Fruit fly (Drosophila melanogaster): ENCODE data around the gene Rh7.
A peak's percentile ranks its signal among the peaks of the same experiment; 100 is the strongest.

Gene Rh7

DNA sequence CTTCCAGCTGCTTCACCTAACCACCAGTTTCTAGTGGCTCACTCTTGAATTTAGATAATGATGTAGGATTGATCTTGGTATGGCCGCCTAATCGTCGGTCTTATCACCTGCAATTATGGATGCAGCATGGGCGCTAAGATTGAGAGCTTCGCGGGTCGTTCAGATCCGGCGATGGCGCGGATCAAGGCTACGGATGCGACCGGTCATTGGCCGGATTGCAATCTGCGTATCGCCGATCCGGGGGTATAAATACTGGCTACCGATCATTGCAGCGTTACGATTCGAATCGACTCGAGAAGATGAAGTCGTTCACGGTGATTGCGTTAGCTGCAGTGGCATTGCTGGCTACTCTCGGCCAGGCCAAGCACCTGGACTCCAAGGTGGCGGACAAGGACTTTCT, 46.2 kb downstream of the Rh7 start, which contains the start of gene Lsp2:
Lsp2 (plus strand) TSS at position 283 of the 400 bp plus-strand sequence.
- TF ChIP-seq Pdp1 (GFP tag; optimal IDR thresholded peaks at IDR 0.05) (no peak), CG10979 (tag; optimal IDR thresholded peaks at IDR 0.05) (no peak), Dek (tag; optimal IDR thresholded peaks at IDR 0.05) (no peak), inv (GFP tag; IDR thresholded peaks at IDR 0.05; ENCODE audit: partially characterized antibody) (no peak), trem (tag; optimal IDR thresholded peaks at IDR 0.05) (no peak), CG7357 (GFP tag; IDR thresholded peaks at IDR 0.05) (no peak), Lim3 (GFP tag; IDR thresholded peaks at IDR 0.05) (no peak), CG1602 (GFP tag; optimal IDR thresholded peaks at IDR 0.05) (no peak)

DNA sequence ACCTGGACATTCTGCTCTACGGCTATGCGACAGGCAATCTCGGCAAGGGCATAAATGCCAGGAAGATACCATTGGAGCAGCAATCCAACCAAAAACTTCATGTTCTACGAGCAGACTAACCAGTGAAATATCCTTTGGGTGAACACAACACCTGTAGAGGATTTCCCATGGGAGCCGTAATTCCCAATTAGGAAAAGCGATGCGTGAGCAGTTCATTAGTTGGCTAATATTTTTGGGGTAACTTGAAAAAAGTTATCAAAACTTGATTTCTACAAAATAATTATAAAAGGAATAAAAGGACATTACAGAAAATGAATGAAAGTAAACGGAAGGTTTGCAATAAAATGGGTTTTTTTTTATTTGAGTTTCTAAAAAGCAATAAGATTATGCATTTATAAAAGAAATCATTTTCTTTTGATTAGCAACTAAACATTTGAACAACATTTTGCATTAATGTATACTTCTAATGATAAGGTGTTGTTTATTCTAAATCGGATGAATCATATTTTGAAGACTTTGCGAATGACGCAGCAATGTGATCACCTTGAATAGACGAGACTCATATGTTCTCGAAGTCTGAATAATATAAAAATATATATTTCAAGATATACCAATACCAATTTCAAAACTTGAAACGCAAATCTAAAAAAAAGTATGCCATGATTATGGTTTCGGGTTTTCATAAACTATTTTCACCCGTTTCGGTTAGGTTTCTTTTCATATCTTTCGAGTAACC, 47.8 kb downstream of the Rh7 start, which contains the start of the genes Ir68b and CG34241:
Ir68b (minus strand) TSS at position 101 of the 736 bp plus-strand sequence.
CG34241 (plus strand) TSS at position 686 of the 736 bp plus-strand sequence.
- TF ChIP-seq MBD-R2 (GFP tag; IDR thresholded peaks at IDR 0.05), result no peak
- TF ChIP-seq nau (GFP tag; optimal IDR thresholded peaks at IDR 0.05), result no peak

DNA sequence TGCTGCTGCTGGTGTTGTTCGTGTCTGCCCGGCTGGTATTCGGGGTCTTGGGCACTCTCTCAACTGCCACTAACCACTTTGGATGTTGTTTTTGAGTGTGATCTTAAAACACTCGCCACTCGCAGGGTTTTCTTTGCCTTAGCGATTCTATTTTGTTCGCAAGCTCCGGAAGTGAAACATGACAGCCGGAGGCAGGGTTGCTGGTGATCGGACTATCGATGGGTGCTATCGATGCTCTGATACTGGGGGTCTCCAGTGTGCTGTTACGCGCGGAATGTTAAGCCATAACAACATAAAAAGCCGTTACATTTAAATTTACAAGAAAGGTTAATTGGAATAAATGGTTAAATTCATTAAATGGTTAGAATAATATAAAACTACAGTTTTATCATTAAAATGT, 50.3 kb downstream of the Rh7 start, which contains the start of gene yps:
yps (minus strand) TSS at position 176 of the 400 bp plus-strand sequence.
- peak; percentile 93 for TF ChIP-seq vfl (GFP tag; optimal IDR thresholded peaks at IDR 0.05)
- TF ChIP-seq CG8359 (GFP tag; optimal IDR thresholded peaks at IDR 0.05; ENCODE audit: borderline replicate concordance), result peak; percentile 83
- TF ChIP-seq Trl (optimal IDR thresholded peaks at IDR 0.05), result no peak
- peak; percentile 96 for TF ChIP-seq Trl (GFP tag; optimal IDR thresholded peaks at IDR 0.05)
- peak; percentile 88 for TF ChIP-seq btn (GFP tag; optimal IDR thresholded peaks at IDR 0.05)
- peak; percentile 97 for TF ChIP-seq CG12071 (GFP tag; optimal IDR thresholded peaks at IDR 0.05)
- TF ChIP-seq CG30020 (tag; optimal IDR thresholded peaks at IDR 0.05), result peak; percentile 68
- TF ChIP-seq CG11456 (GFP tag; IDR thresholded peaks at IDR 0.05), result peak; percentile 97
- peak; percentile 95 for TF ChIP-seq sob (GFP tag; IDR thresholded peaks at IDR 0.05)
- TF ChIP-seq CG18599 (GFP tag; optimal IDR thresholded peaks at IDR 0.05), result peak; percentile 96
- TF ChIP-seq mld (GFP tag; IDR thresholded peaks at IDR 0.05; ENCODE audit: partially characterized antibody), result 0 out of 3 replicates have a peak, but pooled peaks have one; percentile 27
- peak; percentile 95 for TF ChIP-seq onecut (GFP tag; IDR thresholded peaks at IDR 0.05)
- TF ChIP-seq CG4424 (GFP tag; optimal IDR thresholded peaks at IDR 0.05), result peak; percentile 92
- no peak for TF ChIP-seq yki (optimal IDR thresholded peaks at IDR 0.05)
- no peak for TF ChIP-seq Dip2 (GFP tag; IDR thresholded peaks at IDR 0.05)
- TF ChIP-seq Doc2 (GFP tag; IDR thresholded peaks at IDR 0.05), result no peak
- no peak for TF ChIP-seq prd (optimal IDR thresholded peaks at IDR 0.05)
- peak; percentile 72; the same call in 2 of the 3 replicates for TF ChIP-seq prd (GFP tag; IDR thresholded peaks at IDR 0.05)
- TF ChIP-seq Side (GFP tag; optimal IDR thresholded peaks at IDR 0.05), result peak; percentile 97
- TF ChIP-seq CG4282 (GFP tag; optimal IDR thresholded peaks at IDR 0.05), result peak; percentile 90
- TF ChIP-seq Max (GFP tag; optimal IDR thresholded peaks at IDR 0.05), result peak; percentile 92
- TF ChIP-seq CG10274 (GFP tag; optimal IDR thresholded peaks at IDR 0.05), result peak; percentile 90
- TF ChIP-seq MESR4 (GFP tag; optimal IDR thresholded peaks at IDR 0.05), result peak; percentile 98
- TF ChIP-seq CTCF (GFP tag; optimal IDR thresholded peaks at IDR 0.05), result peak; percentile 68
- peak; percentile 92 for TF ChIP-seq NK7.1 (GFP tag; optimal IDR thresholded peaks at IDR 0.05)
- peak; percentile 87 for TF ChIP-seq HLH54F (GFP tag; optimal IDR thresholded peaks at IDR 0.05)
- peak; percentile 89 for TF ChIP-seq amos (GFP tag; IDR thresholded peaks at IDR 0.05; ENCODE audit: partially characterized antibody)
- peak; percentile 78 for TF ChIP-seq CG31224 (GFP tag; IDR thresholded peaks at IDR 0.05)
- TF ChIP-seq h (optimal IDR thresholded peaks at IDR 0.05), result no peak
- TF ChIP-seq nom (GFP tag; optimal IDR thresholded peaks at IDR 0.05), result peak; percentile 93
- peak; percentile 80 for TF ChIP-seq slou (GFP tag; optimal IDR thresholded peaks at IDR 0.05)
- TF ChIP-seq pzg (GFP tag; optimal IDR thresholded peaks at IDR 0.05), result peak; percentile 95
- peak; percentile 100 for TF ChIP-seq CG7987 (GFP tag; optimal IDR thresholded peaks at IDR 0.05)
- peak; percentile 77 for TF ChIP-seq Nf-YB (GFP tag; optimal IDR thresholded peaks at IDR 0.05)
- peak; percentile 91 for TF ChIP-seq Xbp1 (GFP tag; optimal IDR thresholded peaks at IDR 0.05)
- peak; percentile 87 for TF ChIP-seq CG6175 (GFP tag; IDR thresholded peaks at IDR 0.05)
- peak; percentile 99 for TF ChIP-seq CG2116 (GFP tag; optimal IDR thresholded peaks at IDR 0.05)
- TF ChIP-seq Sry-δ (GFP tag; optimal IDR thresholded peaks at IDR 0.05), result peak; percentile 89

All from whole organism, embryonic.